Fruit fly (Drosophila melanogaster) whole organism, embryonic: ENCODE data around the gene Pdfr.

Source experiments
- CG10267 ChIP-seq: fragments of 200-800 bp; sonication (Bioruptor generic); optimal IDR thresholded peaks from 2 replicates; lab custom pipeline; 2018; ENCODE audit warnings: missing biosample characterization, mild to moderate bottlenecking, missing genetic modification characterization, moderate library complexity
- CG10431 ChIP-seq: fragments of 200-800 bp; sonication (Bioruptor generic); optimal IDR thresholded peaks from 3 replicates; lab custom pipeline; 2018; ENCODE audit warnings: missing biosample characterization, mild to moderate bottlenecking, missing genetic modification characterization
- CG11723 ChIP-seq: fragments of 200-800 bp; sonication (Bioruptor generic); optimal IDR thresholded peaks from 2 replicates; lab custom pipeline; 2017; ENCODE audit warnings: missing biosample characterization, mild to moderate bottlenecking, missing genetic modification characterization
- CG12155 ChIP-seq: fragments of 200-800 bp; sonication (Bioruptor generic); optimal IDR thresholded peaks from 3 replicates; lab custom pipeline; 2016; ENCODE audit warnings: missing biosample characterization, missing genetic modification characterization
- CG1233 ChIP-seq: fragments of 200-800 bp; sonication (Bioruptor generic); optimal IDR thresholded peaks from 4 replicates; lab custom pipeline; 2018; ENCODE audit warnings: missing biosample characterization, mild to moderate bottlenecking, missing genetic modification characterization
- CG12391 ChIP-seq: fragments of 200-800 bp; sonication (Bioruptor generic); optimal IDR thresholded peaks from 3 replicates; lab custom pipeline; 2018; ENCODE audit warnings: missing biosample characterization, mild to moderate bottlenecking, missing genetic modification characterization, moderate library complexity
- CG14014 ChIP-seq: fragments of 200-800 bp; sonication (Bioruptor generic); IDR thresholded peaks from 2 replicates; pipeline ENCODE4 v1.3.6; 2022; ENCODE audit warnings: missing biosample characterization, missing genetic modification characterization
- CG14050 ChIP-seq: fragments of 200-800 bp; sonication (Bioruptor generic); IDR thresholded peaks from 3 replicates; pipeline ENCODE4 v1.3.6; 2022; ENCODE audit warnings: missing biosample characterization, missing genetic modification characterization
- CG14860 ChIP-seq: fragments of 200-800 bp; sonication (Bioruptor generic); IDR thresholded peaks from 3 replicates; pipeline ENCODE4 v1.3.6; 2022; ENCODE audit warnings: missing biosample characterization, missing genetic modification characterization; ENCODE audit not compliant: partially characterized antibody
- CG15269 ChIP-seq: fragments of 200-800 bp; sonication (Bioruptor generic); optimal IDR thresholded peaks from 2 replicates; lab custom pipeline; 2018; ENCODE audit warnings: missing biosample characterization, mild to moderate bottlenecking, missing genetic modification characterization, moderate library complexity
- CG18764 ChIP-seq: fragments of 200-800 bp; sonication (Bioruptor generic); optimal IDR thresholded peaks from 3 replicates; lab custom pipeline; 2016; ENCODE audit warnings: missing biosample characterization, missing genetic modification characterization
- CG2199 ChIP-seq: fragments of 200-800 bp; sonication (Bioruptor generic); IDR thresholded peaks from 3 replicates; pipeline ENCODE4 v1.3.6; 2022; ENCODE audit warnings: missing biosample characterization, missing genetic modification characterization
- CG2712 ChIP-seq: fragments of 200-800 bp; optimal IDR thresholded peaks from 3 replicates; lab custom pipeline; 2019; ENCODE audit warnings: missing biosample characterization, mild to moderate bottlenecking, missing genetic modification characterization, moderate library complexity
- CG2889 ChIP-seq: fragments of 200-800 bp; sonication (Bioruptor generic); IDR thresholded peaks from 3 replicates; pipeline ENCODE4 v1.3.6; 2022; ENCODE audit warnings: missing biosample characterization, missing genetic modification characterization
- CG30431 ChIP-seq: fragments of 200-800 bp; sonication (Bioruptor generic); optimal IDR thresholded peaks from 2 replicates; lab custom pipeline; 2017; ENCODE audit warnings: missing biosample characterization, missing genetic modification characterization
- CG31365 ChIP-seq: fragments of 200-800 bp; sonication (Bioruptor generic); optimal IDR thresholded peaks from 2 replicates; lab custom pipeline; 2018; ENCODE audit warnings: missing biosample characterization, mild to moderate bottlenecking, missing genetic modification characterization
- CG3995 ChIP-seq: fragments of 200-800 bp; sonication (Bioruptor generic); optimal IDR thresholded peaks from 3 replicates; lab custom pipeline; 2016; ENCODE audit warnings: missing biosample characterization, missing genetic modification characterization
- CG4404 ChIP-seq: fragments of 200-800 bp; sonication (Bioruptor generic); IDR thresholded peaks from 2 replicates; pipeline ENCODE4 v1.3.6; 2022; ENCODE audit warnings: missing biosample characterization, missing genetic modification characterization
- CG4617 ChIP-seq: fragments of 200-800 bp; sonication (Bioruptor generic); optimal IDR thresholded peaks from 3 replicates; lab custom pipeline; 2016; ENCODE audit warnings: missing biosample characterization, missing genetic modification characterization, borderline replicate concordance
- CG5180 ChIP-seq: fragments of 200-800 bp; sonication (Bioruptor generic); optimal IDR thresholded peaks from 3 replicates; lab custom pipeline; 2017; ENCODE audit warnings: missing biosample characterization, missing genetic modification characterization, mild to moderate bottlenecking, moderate library complexity, missing genetic modification reagents
- CG6175 ChIP-seq: fragments of 200-800 bp; sonication (Bioruptor generic); IDR thresholded peaks from 3 replicates; pipeline ENCODE4 v1.3.6; 2022; ENCODE audit warnings: missing biosample characterization, missing genetic modification characterization
- CG8924 ChIP-seq: fragments of 200-800 bp; optimal IDR thresholded peaks from 3 replicates; lab custom pipeline; 2019; ENCODE audit warnings: missing biosample characterization, mild to moderate bottlenecking, missing genetic modification characterization, moderate library complexity
- CG9932 ChIP-seq: fragments of 200-800 bp; sonication (Bioruptor generic); IDR thresholded peaks from 2 replicates; pipeline ENCODE4 v1.3.6; 2022; ENCODE audit warnings: missing biosample characterization, missing genetic modification characterization
- Camta ChIP-seq: fragments of 200-800 bp; sonication (Bioruptor generic); optimal IDR thresholded peaks from 2 replicates; lab custom pipeline; 2016; ENCODE audit warnings: missing biosample characterization, missing genetic modification characterization
- Fer3 ChIP-seq: fragments of 200-800 bp; sonication (Bioruptor generic); optimal IDR thresholded peaks from 2 replicates; lab custom pipeline; 2018; ENCODE audit warnings: missing biosample characterization, mild to moderate bottlenecking, missing genetic modification characterization, moderate library complexity
- Mrtf ChIP-seq: fragments of 200-800 bp; sonication (Bioruptor generic); IDR thresholded peaks from 3 replicates; pipeline ENCODE4 v1.3.6; 2022; ENCODE audit warnings: missing biosample characterization, missing genetic modification characterization
- Oaz ChIP-seq: fragments of 200-800 bp; sonication (Bioruptor generic); IDR thresholded peaks from 2 replicates; pipeline ENCODE4 v1.3.6; 2022; ENCODE audit warnings: missing biosample characterization, missing genetic modification characterization
- Rx ChIP-seq: fragments of 200-800 bp; sonication (Bioruptor generic); IDR thresholded peaks from 2 replicates; pipeline ENCODE4 v1.3.6; 2022; ENCODE audit warnings: missing biosample characterization, missing genetic modification characterization
- Sin3A ChIP-seq: fragments of >200 bp; optimal IDR thresholded peaks from 2 replicates; lab custom pipeline; 2018
- aop ChIP-seq: fragments of 200-800 bp; sonication (Bioruptor generic); IDR thresholded peaks from 2 replicates; pipeline ENCODE4 v1.3.6; 2022; ENCODE audit warnings: missing biosample characterization, missing genetic modification characterization
- ase ChIP-seq: fragments of 200-800 bp; sonication (Bioruptor generic); IDR thresholded peaks from 3 replicates; pipeline ENCODE4 v1.3.6; 2022; ENCODE audit warnings: missing biosample characterization, missing genetic modification characterization
- crc ChIP-seq: fragments of 200-800 bp; sonication (Bioruptor generic); optimal IDR thresholded peaks from 2 replicates; lab custom pipeline; 2016; ENCODE audit warnings: missing biosample characterization, missing genetic modification characterization
- esg ChIP-seq: fragments of 200-800 bp; sonication (Bioruptor generic); conservative IDR thresholded peaks from 2 replicates; pipeline ENCODE4 v1.3.6; 2022; ENCODE audit warnings: missing biosample characterization, missing genetic modification characterization
- fu2 ChIP-seq: fragments of 200-800 bp; sonication (Bioruptor generic); optimal IDR thresholded peaks from 2 replicates; lab custom pipeline; 2016; ENCODE audit warnings: missing biosample characterization, missing genetic modification characterization
- gce ChIP-seq: fragments of 200-800 bp; sonication (Bioruptor generic); IDR thresholded peaks from 3 replicates; pipeline ENCODE4 v1.3.6; 2022; ENCODE audit warnings: missing biosample characterization, missing genetic modification characterization
- lbe ChIP-seq: fragments of 200-800 bp; sonication (Bioruptor generic); optimal IDR thresholded peaks from 2 replicates; lab custom pipeline; 2016; ENCODE audit warnings: missing biosample characterization, mild to moderate bottlenecking, missing genetic modification characterization
- lola ChIP-seq, 3 experiments: fragments of >200 bp in 2 of 3; fragments of 200-800 bp in 1 of 3; sonication (Bioruptor generic) in 1 of 3; optimal IDR thresholded peaks; 2 replicates each; lab custom pipeline; 2017 to 2019; ENCODE audit warnings: missing biosample characterization in 3 of 3, missing genetic modification characterization in 3 of 3, mild to moderate bottlenecking in 1 of 3, moderate library complexity in 1 of 3
- maf-S ChIP-seq: fragments of 200-800 bp; sonication (Bioruptor generic); optimal IDR thresholded peaks from 2 replicates; lab custom pipeline; 2016; ENCODE audit warnings: missing biosample characterization, missing genetic modification characterization
- nerfin-1 ChIP-seq: fragments of 200-800 bp; sonication (Bioruptor generic); optimal IDR thresholded peaks from 3 replicates; lab custom pipeline; 2019; ENCODE audit warnings: missing biosample characterization, mild to moderate bottlenecking, missing genetic modification characterization, moderate library complexity
- nom ChIP-seq: fragments of 200-800 bp; sonication (Bioruptor generic); optimal IDR thresholded peaks from 2 replicates; lab custom pipeline; 2017; ENCODE audit warnings: missing biosample characterization, missing genetic modification characterization, mild to moderate bottlenecking, moderate library complexity, missing genetic modification reagents
- org-1 ChIP-seq: fragments of 200-800 bp; sonication (Bioruptor generic); optimal IDR thresholded peaks from 2 replicates; lab custom pipeline; 2017; ENCODE audit warnings: missing biosample characterization, missing genetic modification characterization
- peb ChIP-seq: fragments of 200-800 bp; sonication (Bioruptor generic); IDR thresholded peaks from 2 replicates; pipeline ENCODE4 v1.3.6; 2022; ENCODE audit warnings: missing biosample characterization, missing genetic modification characterization
- ranshi ChIP-seq: fragments of 200-800 bp; sonication (Bioruptor generic); IDR thresholded peaks from 2 replicates; pipeline ENCODE4 v1.3.6; 2022; ENCODE audit warnings: missing biosample characterization, missing genetic modification characterization
- sc ChIP-seq, 3 experiments: fragments of >200 bp in 2 of 3; fragments of 200-800 bp in 1 of 3; sonication (Bioruptor generic) in 1 of 3; optimal IDR thresholded peaks; 2 replicates in 2 of 3; 3 replicates in 1 of 3; lab custom pipeline; 2017; ENCODE audit warnings: mild to moderate bottlenecking in 1 of 3, missing biosample characterization in 1 of 3, missing genetic modification characterization in 1 of 3, missing genetic modification reagents in 1 of 3
- sim ChIP-seq: fragments of 200-800 bp; sonication (Bioruptor generic); IDR thresholded peaks from 2 replicates; pipeline ENCODE4 v1.3.6; 2022; ENCODE audit warnings: missing biosample characterization, missing genetic modification characterization
- sima ChIP-seq: fragments of 200-800 bp; sonication (Bioruptor generic); optimal IDR thresholded peaks from 2 replicates; lab custom pipeline; 2016; ENCODE audit warnings: missing biosample characterization, missing genetic modification characterization
- slbo ChIP-seq: fragments of 200-800 bp; sonication (Bioruptor generic); IDR thresholded peaks from 2 replicates; pipeline ENCODE4 v1.3.6; 2022; ENCODE audit warnings: missing biosample characterization, missing genetic modification characterization
- slp2 ChIP-seq: fragments of 200-800 bp; sonication (Bioruptor generic); optimal IDR thresholded peaks from 2 replicates; lab custom pipeline; 2016; ENCODE audit warnings: missing biosample characterization, missing genetic modification characterization
- twi ChIP-seq: fragments of 200-800 bp; optimal IDR thresholded peaks from 2 replicates; lab custom pipeline; 2019; ENCODE audit warnings: missing biosample characterization, mild to moderate bottlenecking, missing genetic modification characterization, moderate library complexity

Pdfr gene

DNA sequence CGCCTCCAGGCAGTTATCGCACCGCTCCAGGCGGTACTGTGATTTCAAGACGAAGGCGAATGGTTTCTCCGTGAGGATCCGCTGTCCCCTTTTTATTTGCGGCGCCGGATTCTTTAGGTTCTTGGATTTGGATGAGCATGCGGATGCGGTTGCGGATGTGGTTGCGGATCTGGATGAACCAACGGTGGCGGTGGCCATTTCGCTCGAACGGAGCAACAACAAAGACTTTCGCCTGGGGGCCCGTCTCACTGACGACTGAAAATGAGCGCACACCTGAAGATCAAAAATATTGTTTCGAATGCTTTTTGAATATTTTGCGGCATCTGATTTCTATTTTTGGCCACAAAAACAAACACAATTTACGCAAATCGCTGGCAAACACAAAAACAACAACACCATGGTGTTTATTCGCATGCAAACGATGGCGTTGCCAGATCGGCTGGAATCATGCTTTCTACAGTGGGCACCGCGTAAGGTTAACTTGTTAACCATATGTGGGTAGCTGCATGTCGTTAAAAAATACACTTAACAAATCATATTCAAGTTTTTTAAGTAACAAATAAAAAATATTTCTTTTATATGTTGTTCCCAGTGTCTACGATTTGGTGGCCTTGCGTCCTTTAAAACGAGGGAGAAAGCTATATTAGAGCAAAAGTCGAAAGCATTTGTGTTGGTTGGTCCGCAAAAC is 56.6 kb downstream of the Pdfr start, which contains the start of gene Smyd3 (continued):
- TF ChIP-seq Sin3A (lab: Kevin White, UChicago) (no peak), slp2 (peak; percentile 49), gce (GFP tag; lab: Robert Waterston, UW) (0 out of 3 replicates have a peak, but pooled peaks have one; percentile 49), Mrtf (GFP tag; lab: Robert Waterston, UW) (peak; percentile 72; the same call in 2 of the 3 replicates), Camta (GFP tag; lab: Kevin White, UChicago) (peak; percentile 77), Oaz (peak; percentile 38; the same call in 1 of the 2 replicates), nerfin-1 (tag; lab: Kevin White, UChicago) (peak; percentile 29), CG4404 (peak; percentile 55), sc (optimal IDR thresholded peaks at IDR 0.05; lab: Kevin White, UChicago) (no peak), sc (GFP tag; optimal IDR thresholded peaks at IDR 0.05; lab: Kevin White, UChicago) (peak; percentile 42), org-1 (GFP tag; lab: Kevin White, UChicago) (peak; percentile 48), CG6175 (GFP tag; lab: Robert Waterston, UW) (peak; percentile 67; the same call in 1 of the 3 replicates), peb (GFP tag; lab: Robert Waterston, UW) (0 out of 2 replicates have a peak, but pooled peaks have one; percentile 35), ranshi (GFP tag; lab: Robert Waterston, UW) (peak; percentile 79), ase (GFP tag; lab: Robert Waterston, UW) (peak; percentile 75), CG2889 (GFP tag; lab: Robert Waterston, UW) (peak; percentile 76), CG2712 (tag; lab: Kevin White, UChicago) (peak; percentile 76), Rx (GFP tag; lab: Robert Waterston, UW) (peak; percentile 76), CG12391 (tag; lab: Kevin White, UChicago) (peak; percentile 77), CG14860 (GFP tag; lab: Robert Waterston, UW) (no peak), maf-S (GFP tag; lab: Kevin White, UChicago) (peak; percentile 53), CG10431 (peak; percentile 20), CG14014 (GFP tag; lab: Robert Waterston, UW) (peak; percentile 85), CG11723 (peak; percentile 57), CG14050 (GFP tag; lab: Robert Waterston, UW) (peak; percentile 72), nom (GFP tag; lab: Kevin White, UChicago) (peak; percentile 53), CG4617 (GFP tag; lab: Kevin White, UChicago) (peak; percentile 67), lbe (GFP tag; lab: Kevin White, UChicago) (peak; percentile 80), fu2 (peak; percentile 71), CG9932 (GFP tag; lab: Robert Waterston, UW) (peak; percentile 88), aop (no peak), esg (peak; percentile 74), CG1233 (GFP tag; lab: Kevin White, UChicago) (peak; percentile 61), CG10267 (tag; lab: Kevin White, UChicago) (peak; percentile 53), CG12155 (GFP tag; lab: Kevin White, UChicago) (peak; percentile 75), CG31365 (tag; lab: Kevin White, UChicago) (no peak), twi (tag; lab: Kevin White, UChicago) (peak; percentile 28), Fer3 (tag; lab: Kevin White, UChicago) (peak; percentile 77), sima (GFP tag; lab: Kevin White, UChicago) (no peak), CG18764 (peak; percentile 58), CG15269 (peak; percentile 79), CG30431 (peak; percentile 62), CG2199 (GFP tag; lab: Robert Waterston, UW) (no peak), CG8924 (tag; lab: Kevin White, UChicago) (peak; percentile 69), slbo (GFP tag; lab: Robert Waterston, UW) (peak; percentile 88), CG5180 (GFP tag; lab: Kevin White, UChicago) (no peak), CG3995 (GFP tag; lab: Kevin White, UChicago) (peak; percentile 29), sim (no peak), crc (GFP tag; lab: Kevin White, UChicago) (peak; percentile 58), lola (GFP tag; optimal IDR thresholded peaks at IDR 0.05; lab: Kevin White, UChicago) (peak in 1 of 3 experiments; percentile 50)
